Worm (Caenorhabditis elegans) whole organism, L1 larva: ENCODE data around the gene F02C12.3.

Experiments
- C04F5.9 ChIP-seq: sonication (generic microtip); optimal IDR thresholded peaks from 2 replicates; lab custom pipeline; 2016; ENCODE audit warnings: missing genetic modification characterization, missing compliant biosample characterization
- C34B4.2 ChIP-seq: sonication (generic microtip); optimal IDR thresholded peaks from 2 replicates; lab custom pipeline; 2017; ENCODE audit warnings: mild to moderate bottlenecking, missing genetic modification characterization, missing compliant biosample characterization
- F16B12.6 ChIP-seq: fragments of 150-350 bp; optimal IDR thresholded peaks from 2 replicates; lab custom pipeline; 2014; ENCODE audit warnings: missing biosample characterization, missing genetic modification characterization
- aly-2 ChIP-seq: fragments of 150-350 bp; optimal IDR thresholded peaks from 2 replicates; lab custom pipeline; 2014; ENCODE audit warnings: missing biosample characterization, missing genetic modification characterization
- ama-1 ChIP-seq: fragments of 150-350 bp; optimal IDR thresholded peaks from 2 replicates; lab custom pipeline; 2014
- ceh-90 ChIP-seq: sonication (generic microtip); optimal IDR thresholded peaks from 2 replicates; lab custom pipeline; 2016; ENCODE audit warnings: missing genetic modification characterization, missing compliant biosample characterization
- efl-1 ChIP-seq, 4 experiments: fragments of 150-350 bp; optimal IDR thresholded peaks in 3 of 4; peaks in 1 of 4; 1 replicate in 1 of 4; 2 replicates in 3 of 4; lab custom pipeline; 2014; ENCODE audit warnings: missing biosample characterization in 2 of 4, missing genetic modification characterization in 2 of 4, missing genetic modification reagents in 2 of 4
- efl-3 ChIP-seq: fragments of 200-800 bp; sonication (Bioruptor generic); optimal IDR thresholded peaks from 2 replicates; lab custom pipeline; 2018; ENCODE audit warnings: mild to moderate bottlenecking, missing genetic modification characterization, missing compliant biosample characterization
- egl-27 ChIP-seq, 2 experiments: fragments of 150-350 bp in 1 of 2; sonication (generic microtip); optimal IDR thresholded peaks; 3 replicates each; lab custom pipeline; 2017 to 2018; ENCODE audit warnings: missing biosample characterization in 2 of 2, missing genetic modification characterization in 2 of 2, missing genetic modification reagents in 2 of 2
- fkh-4 ChIP-seq: sonication (generic microtip); optimal IDR thresholded peaks from 2 replicates; lab custom pipeline; 2016; ENCODE audit warnings: missing compliant biosample characterization, missing genetic modification characterization, borderline replicate concordance
- hlh-17 ChIP-seq: fragments of 200-800 bp; sonication (Bioruptor generic); optimal IDR thresholded peaks from 2 replicates; lab custom pipeline; 2018; ENCODE audit warnings: missing genetic modification characterization, mild to moderate bottlenecking, missing compliant biosample characterization, moderate library complexity, borderline replicate concordance
- hlh-4 ChIP-seq: sonication (generic microtip); optimal IDR thresholded peaks from 2 replicates; lab custom pipeline; 2016; ENCODE audit warnings: mild to moderate bottlenecking, missing genetic modification characterization, missing compliant biosample characterization
- hpl-2 ChIP-seq: fragments of 150-350 bp; optimal IDR thresholded peaks from 2 replicates; lab custom pipeline; 2014; ENCODE audit warnings: missing biosample characterization, missing genetic modification reagents, missing genetic modification characterization
- irx-1 ChIP-seq: sonication (generic microtip); optimal IDR thresholded peaks from 2 replicates; lab custom pipeline; 2016; ENCODE audit warnings: missing genetic modification characterization, missing compliant biosample characterization
- isw-1 ChIP-seq: fragments of 200-800 bp; sonication (Bioruptor generic); IDR thresholded peaks from 2 replicates; pipeline ENCODE4 v1.3.6; 2022; ENCODE audit warnings: missing genetic modification characterization, missing compliant biosample characterization
- lin-13 ChIP-seq: fragments of 150-350 bp; optimal IDR thresholded peaks from 2 replicates; lab custom pipeline; 2014; ENCODE audit warnings: missing biosample characterization, missing genetic modification reagents, missing genetic modification characterization
- lin-39 ChIP-seq: fragments of 150-350 bp; optimal IDR thresholded peaks from 2 replicates; lab custom pipeline; 2014; ENCODE audit warnings: missing biosample characterization, missing genetic modification reagents, missing genetic modification characterization
- lir-3 ChIP-seq: sonication (generic microtip); optimal IDR thresholded peaks from 2 replicates; lab custom pipeline; 2016; ENCODE audit warnings: mild to moderate bottlenecking, missing genetic modification characterization, moderate library complexity, missing compliant biosample characterization; ENCODE audit not compliant: poor library complexity
- lsy-2 ChIP-seq, 2 experiments: fragments of 150-350 bp; optimal IDR thresholded peaks; 2 replicates each; lab custom pipeline; 2014; ENCODE audit warnings: missing biosample characterization in 2 of 2, missing genetic modification characterization in 2 of 2
- mab-9 ChIP-seq: fragments of 200-800 bp; sonication (Bioruptor generic); IDR thresholded peaks from 2 replicates; pipeline ENCODE4 v1.3.6; 2022; ENCODE audit warnings: missing genetic modification reagents, missing genetic modification characterization, missing compliant biosample characterization
- mdl-1 ChIP-seq, 2 experiments: fragments of 150-350 bp; optimal IDR thresholded peaks; 2 replicates each; lab custom pipeline; 2014 to 2017; ENCODE audit warnings: missing biosample characterization in 2 of 2, missing genetic modification characterization in 2 of 2, inconsistent platforms in 1 of 2
- mep-1 ChIP-seq: fragments of 150-350 bp; optimal IDR thresholded peaks from 2 replicates; lab custom pipeline; 2014; ENCODE audit warnings: missing biosample characterization, missing genetic modification characterization
- nhr-11 ChIP-seq: fragments of 150-350 bp; optimal IDR thresholded peaks from 2 replicates; lab custom pipeline; 2014; ENCODE audit warnings: missing biosample characterization, missing genetic modification characterization
- nhr-12 ChIP-seq: sonication (generic microtip); optimal IDR thresholded peaks from 2 replicates; lab custom pipeline; 2017; ENCODE audit warnings: missing biosample characterization, missing genetic modification characterization
- nhr-20 ChIP-seq: sonication (generic microtip); optimal IDR thresholded peaks from 2 replicates; lab custom pipeline; 2016; ENCODE audit warnings: mild to moderate bottlenecking, missing genetic modification characterization, missing compliant biosample characterization
- nhr-237 ChIP-seq: fragments of 150-350 bp; optimal IDR thresholded peaks from 2 replicates; lab custom pipeline; 2014; ENCODE audit warnings: missing biosample characterization, missing genetic modification characterization
- nhr-28 ChIP-seq: fragments of 150-350 bp; optimal IDR thresholded peaks from 2 replicates; lab custom pipeline; 2014; ENCODE audit warnings: missing biosample characterization, missing genetic modification characterization
- nhr-76 ChIP-seq: sonication (generic microtip); optimal IDR thresholded peaks from 2 replicates; lab custom pipeline; 2017; ENCODE audit warnings: missing biosample characterization, missing genetic modification characterization
- nhr-84 ChIP-seq: sonication (generic microtip); optimal IDR thresholded peaks from 2 replicates; lab custom pipeline; 2017; ENCODE audit warnings: missing biosample characterization, missing genetic modification characterization
- nhr-85 ChIP-seq: sonication (generic microtip); peaks from one replicate; lab custom pipeline; 2016; ENCODE audit warnings: missing genetic modification characterization, inconsistent platforms, missing compliant biosample characterization
- pax-3 ChIP-seq: fragments of 200-800 bp; sonication (Bioruptor generic); optimal IDR thresholded peaks from 2 replicates; lab custom pipeline; 2018; ENCODE audit warnings: mild to moderate bottlenecking, missing genetic modification characterization, moderate library complexity, missing compliant biosample characterization
- pqm-1 ChIP-seq: sonication (generic microtip); optimal IDR thresholded peaks from 3 replicates; lab custom pipeline; 2017; ENCODE audit warnings: missing biosample characterization, missing genetic modification characterization
- skn-1 ChIP-seq: fragments of 150-350 bp; optimal IDR thresholded peaks from 2 replicates; lab custom pipeline; 2014; ENCODE audit warnings: missing biosample characterization, missing genetic modification characterization
- snu-23 ChIP-seq: sonication (generic microtip); optimal IDR thresholded peaks from 2 replicates; lab custom pipeline; 2016; ENCODE audit warnings: missing genetic modification characterization, missing compliant biosample characterization
- sox-4 ChIP-seq: sonication (generic microtip); optimal IDR thresholded peaks from 2 replicates; lab custom pipeline; 2016; ENCODE audit warnings: missing genetic modification characterization, missing compliant biosample characterization
- sup-37 ChIP-seq: fragments of 200-800 bp; sonication (Bioruptor generic); optimal IDR thresholded peaks from 2 replicates; lab custom pipeline; 2018; ENCODE audit warnings: mild to moderate bottlenecking, missing genetic modification characterization, missing compliant biosample characterization
- tlp-1 ChIP-seq: fragments of 150-350 bp; optimal IDR thresholded peaks from 2 replicates; lab custom pipeline; 2014; ENCODE audit warnings: missing biosample characterization, missing genetic modification characterization
- unc-130 ChIP-seq: fragments of 150-350 bp; optimal IDR thresholded peaks from 2 replicates; lab custom pipeline; 2017; ENCODE audit warnings: missing biosample characterization, missing genetic modification characterization, inconsistent platforms
- unc-62 ChIP-seq: fragments of 150-350 bp; optimal IDR thresholded peaks from 2 replicates; lab custom pipeline; 2014; ENCODE audit warnings: missing biosample characterization, missing genetic modification reagents, missing genetic modification characterization
- unc-86 ChIP-seq: sonication (generic microtip); optimal IDR thresholded peaks from 2 replicates; lab custom pipeline; 2016; ENCODE audit warnings: missing genetic modification characterization, missing compliant biosample characterization
- unc-98 ChIP-seq: fragments of 200-800 bp; sonication (Bioruptor generic); IDR thresholded peaks from 2 replicates; pipeline ENCODE4 v1.3.6; 2022; ENCODE audit warnings: missing genetic modification characterization, missing compliant biosample characterization
- xbp-1 ChIP-seq: sonication (generic microtip); optimal IDR thresholded peaks from 2 replicates; lab custom pipeline; 2016; ENCODE audit warnings: missing genetic modification characterization, missing compliant biosample characterization
- zip-4 ChIP-seq: fragments of 200-800 bp; sonication (Bioruptor generic); optimal IDR thresholded peaks from 2 replicates; lab custom pipeline; 2018; ENCODE audit warnings: mild to moderate bottlenecking, missing genetic modification characterization, moderate library complexity, missing compliant biosample characterization
- ztf-11 ChIP-seq, 2 experiments: sonication (generic microtip); optimal IDR thresholded peaks; 2 replicates each; lab custom pipeline; 2016 to 2017; ENCODE audit warnings: missing genetic modification characterization in 2 of 2, missing biosample characterization in 1 of 2, missing compliant biosample characterization in 1 of 2
- ztf-4 ChIP-seq: fragments of 150-350 bp; optimal IDR thresholded peaks from 2 replicates; lab custom pipeline; 2014; ENCODE audit warnings: missing biosample characterization, missing genetic modification characterization

F02C12.3 gene

ce11 chrX:13354672-13355407 lies 41.9 kb upstream of the F02C12.3 start (continued):
- no peak for TF ChIP-seq ceh-90 (tag; lab: Kevin White, UChicago)
- peak; percentile 27 for TF ChIP-seq ztf-4 (tag; lab: Kevin White, UChicago)
- TF ChIP-seq nhr-11 (tag; lab: Kevin White, UChicago): no peak
- no peak for TF ChIP-seq efl-1 (optimal IDR thresholded peaks at IDR 0.05; lab: Kevin White, UChicago)
- TF ChIP-seq efl-1 (GFP tag; optimal IDR thresholded peaks at IDR 0.05 in 1 of 2; lab: Kevin White, UChicago): no peak
- peak; percentile 44 for TF ChIP-seq unc-130 (tag; lab: Kevin White, UChicago)
- TF ChIP-seq pax-3: no peak
- no peak for TF ChIP-seq isw-1 (GFP tag; lab: Robert Waterston, UW)
- no peak for TF ChIP-seq unc-98 (GFP tag; lab: Robert Waterston, UW)
- no peak for TF ChIP-seq nhr-76 (tag; lab: Kevin White, UChicago)
- no peak for TF ChIP-seq hpl-2
- no peak for TF ChIP-seq C34B4.2 (tag; lab: Kevin White, UChicago)
- TF ChIP-seq unc-62: no peak
- TF ChIP-seq lsy-2 (tag; optimal IDR thresholded peaks at IDR 0.05; lab: Kevin White, UChicago): peak in 1 of 2 experiments; percentile 12
- no peak for TF ChIP-seq pqm-1 (tag; lab: Kevin White, UChicago)
- TF ChIP-seq ztf-11 (tag; optimal IDR thresholded peaks at IDR 0.05; lab: Kevin White, UChicago): no peak
- TF ChIP-seq C04F5.9 (tag; lab: Kevin White, UChicago): no peak
- TF ChIP-seq lin-13 (GFP tag; lab: Kevin White, UChicago): peak; percentile 2
- no peak for TF ChIP-seq hlh-4 (tag; lab: Kevin White, UChicago)
- no peak for TF ChIP-seq xbp-1 (tag; lab: Kevin White, UChicago)
- no peak for TF ChIP-seq sox-4 (tag; lab: Kevin White, UChicago)
- TF ChIP-seq skn-1 (tag; lab: Kevin White, UChicago): no peak
- no peak for TF ChIP-seq lir-3 (tag; lab: Kevin White, UChicago)
- no peak for TF ChIP-seq aly-2
- TF ChIP-seq egl-27 (tag; optimal IDR thresholded peaks at IDR 0.05; lab: Kevin White, UChicago): peak in 1 of 2 experiments; percentile 37
- TF ChIP-seq snu-23 (GFP tag; lab: Kevin White, UChicago): peak; percentile 62
- no peak for TF ChIP-seq nhr-237
- peak; percentile 39 for TF ChIP-seq mep-1
- peak; percentile 90 for TF ChIP-seq nhr-85
- TF ChIP-seq mab-9: no peak
- TF ChIP-seq nhr-20 (tag; lab: Kevin White, UChicago): peak; percentile 70
- no peak for TF ChIP-seq efl-3 (GFP tag; lab: Kevin White, UChicago)
- TF ChIP-seq nhr-28 (tag; lab: Kevin White, UChicago): no peak
- TF ChIP-seq ama-1 (lab: Kevin White, UChicago): no peak
- TF ChIP-seq nhr-12 (tag; lab: Kevin White, UChicago): no peak
- no peak for TF ChIP-seq fkh-4 (tag; lab: Kevin White, UChicago)
- TF ChIP-seq irx-1: peak; percentile 3
- TF ChIP-seq unc-86: no peak
- TF ChIP-seq hlh-17 (GFP tag; lab: Kevin White, UChicago): no peak
- TF ChIP-seq zip-4: no peak
- no peak for TF ChIP-seq F16B12.6 (tag; lab: Kevin White, UChicago)
- TF ChIP-seq sup-37: no peak
- no peak for TF ChIP-seq lin-39
- no peak for TF ChIP-seq tlp-1 (tag; lab: Kevin White, UChicago)
- TF ChIP-seq nhr-84: no peak
- TF ChIP-seq mdl-1 (tag; optimal IDR thresholded peaks at IDR 0.05; lab: Kevin White, UChicago): no peak
